Fruit fly (Drosophila melanogaster) whole organism, embryonic: ENCODE data around the gene CG31549.

Experiments used
- B-H1 ChIP-seq: fragments of 200-800 bp; sonication (Bioruptor generic); IDR thresholded peaks from 3 replicates; pipeline ENCODE4 v1.3.6; 2022; ENCODE audit warnings: missing biosample characterization, missing genetic modification characterization
- BEAF-32 ChIP-seq: fragments of 200-800 bp; sonication (Bioruptor generic); optimal IDR thresholded peaks from 3 replicates; lab custom pipeline; 2017; ENCODE audit warnings: missing biosample characterization, missing genetic modification characterization, mild to moderate bottlenecking, moderate library complexity, missing genetic modification reagents
- CG10462 ChIP-seq: fragments of 200-800 bp; sonication (Bioruptor generic); optimal IDR thresholded peaks from 2 replicates; lab custom pipeline; 2016; ENCODE audit warnings: missing biosample characterization, missing genetic modification characterization
- CG10565 ChIP-seq: fragments of 200-800 bp; sonication (Bioruptor generic); optimal IDR thresholded peaks from 3 replicates; lab custom pipeline; 2016; ENCODE audit warnings: missing biosample characterization, mild to moderate bottlenecking, missing genetic modification characterization
- CG12219 ChIP-seq: fragments of 200-800 bp; sonication (Bioruptor generic); optimal IDR thresholded peaks from 3 replicates; lab custom pipeline; 2018; ENCODE audit warnings: missing biosample characterization, mild to moderate bottlenecking, missing genetic modification characterization
- CG13287 ChIP-seq: fragments of 200-800 bp; sonication (Bioruptor generic); IDR thresholded peaks from 2 replicates; pipeline ENCODE4 v1.3.6; 2022; ENCODE audit warnings: missing biosample characterization, missing genetic modification characterization; ENCODE audit not compliant: partially characterized antibody
- CG13624 ChIP-seq: fragments of 200-800 bp; sonication (Bioruptor generic); optimal IDR thresholded peaks from 2 replicates; lab custom pipeline; 2016; ENCODE audit warnings: missing biosample characterization, missing genetic modification characterization
- CG1602 ChIP-seq: fragments of 200-800 bp; sonication (Bioruptor generic); optimal IDR thresholded peaks from 3 replicates; lab custom pipeline; 2016; ENCODE audit warnings: missing biosample characterization, missing genetic modification characterization
- CG16779 ChIP-seq: fragments of 200-800 bp; sonication (Bioruptor generic); IDR thresholded peaks from 2 replicates; pipeline ENCODE4 v1.3.6; 2022; ENCODE audit warnings: missing biosample characterization, missing genetic modification characterization
- CG17829 ChIP-seq: fragments of 200-800 bp; optimal IDR thresholded peaks from 2 replicates; lab custom pipeline; 2019; ENCODE audit warnings: missing biosample characterization, mild to moderate bottlenecking, missing genetic modification characterization, moderate library complexity
- CG2678 ChIP-seq: fragments of 200-800 bp; sonication (Bioruptor generic); optimal IDR thresholded peaks from 3 replicates; lab custom pipeline; 2019; ENCODE audit warnings: missing biosample characterization, mild to moderate bottlenecking, missing genetic modification characterization, moderate library complexity
- CG3065 ChIP-seq: fragments of 200-800 bp; sonication (Bioruptor generic); optimal IDR thresholded peaks from 2 replicates; lab custom pipeline; 2016; ENCODE audit warnings: missing biosample characterization, missing genetic modification characterization
- CG31441 ChIP-seq: fragments of 200-800 bp; sonication (Bioruptor generic); IDR thresholded peaks from 2 replicates; pipeline ENCODE4 v1.3.6; 2022; ENCODE audit warnings: missing biosample characterization, missing genetic modification characterization
- CG34422 ChIP-seq: fragments of 200-800 bp; sonication (Bioruptor generic); IDR thresholded peaks from 3 replicates; pipeline ENCODE4 v1.3.6; 2022; ENCODE audit warnings: missing biosample characterization, missing genetic modification characterization
- CG43689 ChIP-seq: fragments of 200-800 bp; sonication (Bioruptor generic); IDR thresholded peaks from 2 replicates; pipeline ENCODE4 v1.3.6; 2022; ENCODE audit warnings: missing biosample characterization, missing genetic modification characterization
- CG6689 ChIP-seq: fragments of 200-800 bp; sonication (Bioruptor generic); IDR thresholded peaks from 2 replicates; pipeline ENCODE4 v1.3.6; 2022; ENCODE audit warnings: missing biosample characterization, missing genetic modification characterization
- CG7357 ChIP-seq: fragments of 200-800 bp; sonication (Bioruptor generic); IDR thresholded peaks from 3 replicates; pipeline ENCODE4 v1.3.6; 2022; ENCODE audit warnings: missing biosample characterization, missing genetic modification characterization
- CG9609 ChIP-seq: fragments of 200-800 bp; sonication (Bioruptor generic); optimal IDR thresholded peaks from 3 replicates; lab custom pipeline; 2016; ENCODE audit warnings: missing biosample characterization, missing genetic modification characterization
- Dad ChIP-seq: fragments of 200-800 bp; sonication (Bioruptor generic); optimal IDR thresholded peaks from 3 replicates; lab custom pipeline; 2016; ENCODE audit warnings: missing biosample characterization, missing genetic modification characterization
- Deaf1 ChIP-seq: fragments of 200-800 bp; optimal IDR thresholded peaks from 3 replicates; lab custom pipeline; 2019; ENCODE audit warnings: missing biosample characterization, mild to moderate bottlenecking, missing genetic modification characterization, moderate library complexity
- Dfd ChIP-seq, 2 experiments: fragments of >200 bp; optimal IDR thresholded peaks; 2 replicates each; lab custom pipeline; 2017; ENCODE audit warnings: missing biosample characterization in 2 of 2, missing genetic modification characterization in 2 of 2
- Eip74EF ChIP-seq, 2 experiments: fragments of 200-800 bp in 1 of 2; fragments of >200 bp in 1 of 2; sonication (Bioruptor generic) in 1 of 2; optimal IDR thresholded peaks; 2 replicates each; lab custom pipeline; 2017 to 2019; ENCODE audit warnings: missing biosample characterization in 2 of 2, missing genetic modification characterization in 2 of 2, mild to moderate bottlenecking in 1 of 2, moderate library complexity in 1 of 2
- HLHmδ ChIP-seq: fragments of 200-800 bp; sonication (Bioruptor generic); optimal IDR thresholded peaks from 2 replicates; lab custom pipeline; 2018; ENCODE audit warnings: missing biosample characterization, mild to moderate bottlenecking, missing genetic modification characterization, moderate library complexity
- Kr ChIP-seq: fragments of 200-800 bp; sonication (Bioruptor generic); optimal IDR thresholded peaks from 2 replicates; lab custom pipeline; 2017; ENCODE audit warnings: missing biosample characterization, mild to moderate bottlenecking, missing genetic modification characterization
- Mes4 ChIP-seq: fragments of 200-800 bp; sonication (Bioruptor generic); optimal IDR thresholded peaks from 2 replicates; lab custom pipeline; 2016; ENCODE audit warnings: missing biosample characterization, missing genetic modification characterization
- Sry-β ChIP-seq: fragments of 200-800 bp; sonication (Bioruptor generic); optimal IDR thresholded peaks from 2 replicates; lab custom pipeline; 2018; ENCODE audit warnings: missing biosample characterization, mild to moderate bottlenecking, missing genetic modification characterization, moderate library complexity
- Trl ChIP-seq, 3 experiments: fragments of >200 bp in 2 of 3; fragments of 200-800 bp in 1 of 3; sonication (Bioruptor generic) in 1 of 3; optimal IDR thresholded peaks; 2 replicates in 1 of 3; 3 replicates in 2 of 3; lab custom pipeline; 2016 to 2017; ENCODE audit warnings: missing biosample characterization in 1 of 3, missing genetic modification characterization in 1 of 3
- Usf ChIP-seq: fragments of 200-800 bp; sonication (Bioruptor generic); optimal IDR thresholded peaks from 2 replicates; lab custom pipeline; 2017; ENCODE audit warnings: missing genotype, missing biosample characterization, missing genetic modification characterization
- ase ChIP-seq: fragments of 200-800 bp; sonication (Bioruptor generic); IDR thresholded peaks from 3 replicates; pipeline ENCODE4 v1.3.6; 2022; ENCODE audit warnings: missing biosample characterization, missing genetic modification characterization
- ash1 ChIP-seq: fragments of 200-800 bp; sonication (Bioruptor generic); optimal IDR thresholded peaks from 2 replicates; lab custom pipeline; 2018; ENCODE audit warnings: missing biosample characterization, mild to moderate bottlenecking, missing genetic modification characterization
- az2 ChIP-seq: fragments of 200-800 bp; sonication (Bioruptor generic); optimal IDR thresholded peaks from 3 replicates; lab custom pipeline; 2016; ENCODE audit warnings: missing biosample characterization, missing genetic modification characterization
- cato ChIP-seq: fragments of 200-800 bp; sonication (Bioruptor generic); optimal IDR thresholded peaks from 2 replicates; lab custom pipeline; 2016; ENCODE audit warnings: missing biosample characterization, missing genetic modification characterization, borderline replicate concordance
- cg ChIP-seq: fragments of 200-800 bp; sonication (Bioruptor generic); optimal IDR thresholded peaks from 3 replicates; lab custom pipeline; 2019; ENCODE audit warnings: missing biosample characterization, mild to moderate bottlenecking, missing genetic modification characterization, moderate library complexity
- dati ChIP-seq: fragments of 200-800 bp; sonication (Bioruptor generic); IDR thresholded peaks from 2 replicates; pipeline ENCODE4 v1.3.6; 2022; ENCODE audit warnings: missing biosample characterization, missing genetic modification characterization
- exex ChIP-seq: fragments of 200-800 bp; sonication (Bioruptor generic); optimal IDR thresholded peaks from 4 replicates; lab custom pipeline; 2018; ENCODE audit warnings: missing biosample characterization, mild to moderate bottlenecking, missing genetic modification characterization, moderate library complexity
- fd64A ChIP-seq: fragments of 200-800 bp; sonication (Bioruptor generic); optimal IDR thresholded peaks from 3 replicates; lab custom pipeline; 2018; ENCODE audit warnings: missing biosample characterization, mild to moderate bottlenecking, missing genetic modification characterization
- hbn ChIP-seq: fragments of 200-800 bp; sonication (Bioruptor generic); IDR thresholded peaks from 2 replicates; pipeline ENCODE4 v1.3.6; 2022; ENCODE audit warnings: missing biosample characterization, missing genetic modification characterization; ENCODE audit not compliant: partially characterized antibody
- hkb ChIP-seq, 2 experiments: fragments of 200-800 bp in 1 of 2; fragments of >200 bp in 1 of 2; sonication (Bioruptor generic) in 1 of 2; IDR thresholded peaks in 1 of 2; optimal IDR thresholded peaks in 1 of 2; 2 replicates each; pipeline versions ENCODE4 v1.3.6 to Lab custom; 2017 to 2022; ENCODE audit warnings: missing biosample characterization in 1 of 2, missing genetic modification characterization in 1 of 2
- inv ChIP-seq: fragments of 200-800 bp; sonication (Bioruptor generic); IDR thresholded peaks from 2 replicates; pipeline ENCODE4 v1.3.6; 2022; ENCODE audit warnings: missing biosample characterization, missing genetic modification characterization; ENCODE audit not compliant: partially characterized antibody
- maf-S ChIP-seq: fragments of 200-800 bp; sonication (Bioruptor generic); optimal IDR thresholded peaks from 2 replicates; lab custom pipeline; 2016; ENCODE audit warnings: missing biosample characterization, missing genetic modification characterization
- pho ChIP-seq: fragments of 200-800 bp; sonication (Bioruptor generic); optimal IDR thresholded peaks from 2 replicates; lab custom pipeline; 2016; ENCODE audit warnings: missing biosample characterization, missing genetic modification characterization
- phol ChIP-seq: fragments of 200-800 bp; sonication (Bioruptor generic); optimal IDR thresholded peaks from 3 replicates; lab custom pipeline; 2018; ENCODE audit warnings: missing biosample characterization, mild to moderate bottlenecking, missing genetic modification characterization, moderate library complexity
- sc ChIP-seq, 3 experiments: fragments of >200 bp in 2 of 3; fragments of 200-800 bp in 1 of 3; sonication (Bioruptor generic) in 1 of 3; optimal IDR thresholded peaks; 2 replicates in 2 of 3; 3 replicates in 1 of 3; lab custom pipeline; 2017; ENCODE audit warnings: mild to moderate bottlenecking in 1 of 3, missing biosample characterization in 1 of 3, missing genetic modification characterization in 1 of 3, missing genetic modification reagents in 1 of 3
- tgo ChIP-seq: fragments of 200-800 bp; sonication (Bioruptor generic); IDR thresholded peaks from 3 replicates; pipeline ENCODE4 v1.3.6; 2022; ENCODE audit warnings: missing biosample characterization, missing genetic modification characterization
- tll ChIP-seq, 2 experiments: fragments of 200-800 bp in 1 of 2; fragments of >200 bp in 1 of 2; sonication (Bioruptor generic) in 1 of 2; optimal IDR thresholded peaks; 2 replicates each; lab custom pipeline; 2017 to 2019; ENCODE audit warnings: missing biosample characterization in 2 of 2, missing genetic modification characterization in 2 of 2, mild to moderate bottlenecking in 1 of 2, moderate library complexity in 1 of 2
- usp ChIP-seq: fragments of >200 bp; optimal IDR thresholded peaks from 2 replicates; lab custom pipeline; 2017; ENCODE audit warnings: missing biosample characterization, missing genetic modification characterization
- wek ChIP-seq: fragments of 200-800 bp; sonication (Bioruptor generic); optimal IDR thresholded peaks from 3 replicates; lab custom pipeline; 2018; ENCODE audit warnings: missing biosample characterization, mild to moderate bottlenecking, missing genetic modification characterization, moderate library complexity
- zen ChIP-seq: fragments of 200-800 bp; sonication (Bioruptor generic); optimal IDR thresholded peaks from 3 replicates; lab custom pipeline; 2018; ENCODE audit warnings: missing biosample characterization, mild to moderate bottlenecking, missing genetic modification characterization, moderate library complexity

CG31549 gene

DNA sequence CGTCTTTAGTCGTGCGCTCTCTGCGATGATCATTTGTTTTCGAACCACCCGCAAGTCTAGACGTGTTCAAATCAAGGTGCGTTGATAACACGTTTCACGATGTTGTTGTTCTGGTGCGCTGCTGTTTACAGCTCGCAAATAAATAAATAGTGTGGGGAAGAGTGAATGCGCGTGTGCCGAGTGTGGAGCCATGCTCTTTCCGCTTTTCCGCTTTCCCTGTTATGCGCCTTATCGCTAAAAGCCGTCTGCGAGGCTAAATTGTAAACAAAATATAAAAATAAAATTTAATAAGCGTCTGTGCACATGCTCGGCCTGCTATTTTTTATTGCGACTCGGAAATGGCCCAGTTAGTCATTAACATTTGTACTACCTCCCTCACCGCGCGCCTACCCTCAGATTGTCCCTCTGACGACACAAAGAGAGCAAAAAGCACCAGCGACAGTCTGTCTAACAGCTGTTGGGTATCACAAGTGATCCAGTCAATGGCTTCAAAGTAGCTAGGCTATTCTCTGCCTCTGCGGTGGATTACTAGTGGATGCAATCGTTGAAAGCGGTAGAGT is 40.7 kb downstream of the CG31549 start (continued):
- TF ChIP-seq pho (GFP tag; lab: Kevin White, UChicago), result peak; percentile 18
- peak; percentile 64 for TF ChIP-seq Mes4 (GFP tag; lab: Kevin White, UChicago)
- peak; percentile 62 for TF ChIP-seq CG17829
- TF ChIP-seq zen, result peak; percentile 51
- no peak for TF ChIP-seq BEAF-32 (GFP tag; lab: Kevin White, UChicago)
- TF ChIP-seq CG9609 (GFP tag; lab: Kevin White, UChicago), result no peak
- TF ChIP-seq hkb (optimal IDR thresholded peaks at IDR 0.05; lab: Kevin White, UChicago), result no peak
- peak; percentile 78 for TF ChIP-seq hkb (GFP tag; IDR thresholded peaks at IDR 0.05; lab: Robert Waterston, UW)
- no peak for TF ChIP-seq usp (GFP tag; lab: Kevin White, UChicago)
- peak; percentile 77 for TF ChIP-seq CG12219 (GFP tag; lab: Kevin White, UChicago)
- peak; percentile 50 for TF ChIP-seq CG6689 (GFP tag; lab: Robert Waterston, UW)
- TF ChIP-seq Eip74EF (GFP tag; optimal IDR thresholded peaks at IDR 0.05; lab: Kevin White, UChicago), result peak in 1 of 2 experiments; percentile 91
- TF ChIP-seq CG16779 (GFP tag; lab: Robert Waterston, UW), result no peak
- TF ChIP-seq CG10565 (GFP tag; lab: Kevin White, UChicago), result no peak
- no peak for TF ChIP-seq Sry-β (GFP tag; lab: Kevin White, UChicago)
- peak; percentile 26; the same call in 1 of the 2 replicates for TF ChIP-seq CG13287 (GFP tag; lab: Robert Waterston, UW)
- TF ChIP-seq Trl (optimal IDR thresholded peaks at IDR 0.05; lab: Kevin White, UChicago), result peak in 1 of 2 experiments; percentile 62
- TF ChIP-seq Trl (GFP tag; optimal IDR thresholded peaks at IDR 0.05; lab: Kevin White, UChicago), result peak; percentile 74
- peak; percentile 78 for TF ChIP-seq exex
- peak; percentile 72 for TF ChIP-seq Kr (GFP tag; lab: Kevin White, UChicago)
- no peak for TF ChIP-seq inv (GFP tag; lab: Robert Waterston, UW)
- TF ChIP-seq CG2678, result no peak
- TF ChIP-seq sc (optimal IDR thresholded peaks at IDR 0.05; lab: Kevin White, UChicago), result no peak
- peak; percentile 77 for TF ChIP-seq sc (GFP tag; optimal IDR thresholded peaks at IDR 0.05; lab: Kevin White, UChicago)
- TF ChIP-seq maf-S (GFP tag; lab: Kevin White, UChicago), result peak; percentile 56
- TF ChIP-seq B-H1 (GFP tag; lab: Robert Waterston, UW), result peak; percentile 26; the same call in 1 of the 3 replicates
- no peak for TF ChIP-seq tll (GFP tag; optimal IDR thresholded peaks at IDR 0.05; lab: Kevin White, UChicago)
- TF ChIP-seq phol (tag; lab: Kevin White, UChicago), result no peak
- peak; percentile 55 for TF ChIP-seq CG3065 (GFP tag; lab: Kevin White, UChicago)
- TF ChIP-seq ase (GFP tag; lab: Robert Waterston, UW), result no peak; the same call in 2 of the 3 replicates
- peak; percentile 23 for TF ChIP-seq cg
- no peak for TF ChIP-seq tgo
- TF ChIP-seq HLHmδ (GFP tag; lab: Kevin White, UChicago), result peak; percentile 98
- TF ChIP-seq ash1, result peak; percentile 91
- TF ChIP-seq Usf (GFP tag; lab: Kevin White, UChicago), result peak; percentile 21
- no peak for TF ChIP-seq CG7357 (GFP tag; lab: Robert Waterston, UW)
- TF ChIP-seq CG43689 (GFP tag; lab: Robert Waterston, UW), result no peak
- TF ChIP-seq fd64A, result peak; percentile 96
- peak; percentile 54 for TF ChIP-seq Dad
- TF ChIP-seq wek (GFP tag; lab: Kevin White, UChicago), result peak; percentile 96
- TF ChIP-seq cato (GFP tag; lab: Kevin White, UChicago), result no peak
- TF ChIP-seq Deaf1 (tag; lab: Kevin White, UChicago), result no peak
- peak; percentile 27 for TF ChIP-seq CG1602 (GFP tag; lab: Kevin White, UChicago)
- no peak for TF ChIP-seq az2 (GFP tag; lab: Kevin White, UChicago)
- peak; percentile 64; the same call in 1 of the 2 replicates for TF ChIP-seq CG31441 (GFP tag; lab: Robert Waterston, UW)
- TF ChIP-seq CG34422 (GFP tag; lab: Robert Waterston, UW), result peak; percentile 80; the same call in 1 of the 3 replicates
- TF ChIP-seq Dfd (GFP tag; optimal IDR thresholded peaks at IDR 0.05; lab: Kevin White, UChicago), result no peak
- TF ChIP-seq CG13624 (GFP tag; lab: Kevin White, UChicago), result peak; percentile 71
- no peak for TF ChIP-seq hbn (GFP tag; lab: Robert Waterston, UW)
- no peak for TF ChIP-seq dati (GFP tag; lab: Robert Waterston, UW)
- TF ChIP-seq CG10462 (GFP tag; lab: Kevin White, UChicago), result no peak
